Fruit fly (Drosophila melanogaster) whole organism, embryonic: Measurements from ENCODE around the gene MED14.

Source experiments
- Adf1 ChIP-seq: fragments of 200-800 bp; sonication (Bioruptor generic); IDR thresholded peaks from 2 replicates; pipeline ENCODE4 v1.3.6; 2022; ENCODE audit warnings: missing biosample characterization, missing genetic modification characterization
- CG10147 ChIP-seq: fragments of 200-800 bp; sonication (Bioruptor generic); optimal IDR thresholded peaks from 2 replicates; lab custom pipeline; 2019; ENCODE audit warnings: missing biosample characterization, mild to moderate bottlenecking, missing genetic modification characterization, moderate library complexity
- CG10366 ChIP-seq: fragments of 200-800 bp; sonication (Bioruptor generic); IDR thresholded peaks from 2 replicates; pipeline ENCODE4 v1.3.6; 2022; ENCODE audit warnings: missing biosample characterization, missing genetic modification characterization
- CG10543 ChIP-seq: fragments of 200-800 bp; sonication (Bioruptor generic); optimal IDR thresholded peaks from 3 replicates; lab custom pipeline; 2017; ENCODE audit warnings: missing biosample characterization, mild to moderate bottlenecking, missing genetic modification characterization, moderate library complexity
- CG12299 ChIP-seq: fragments of 200-800 bp; sonication (Bioruptor generic); optimal IDR thresholded peaks from 2 replicates; lab custom pipeline; 2018; ENCODE audit warnings: missing biosample characterization, mild to moderate bottlenecking, missing genetic modification characterization
- CG12659 ChIP-seq: fragments of 200-800 bp; sonication (Bioruptor generic); optimal IDR thresholded peaks from 3 replicates; lab custom pipeline; 2017; ENCODE audit warnings: mild to moderate bottlenecking, missing biosample characterization, missing genetic modification reagents, missing genetic modification characterization
- CG13775 ChIP-seq: fragments of 200-800 bp; sonication (Bioruptor generic); optimal IDR thresholded peaks from 3 replicates; lab custom pipeline; 2017; ENCODE audit warnings: missing biosample characterization, mild to moderate bottlenecking, missing genetic modification characterization
- CG14441 ChIP-seq: fragments of 200-800 bp; sonication (Bioruptor generic); IDR thresholded peaks from 2 replicates; pipeline ENCODE4 v1.3.6; 2022; ENCODE audit warnings: missing biosample characterization, missing genetic modification characterization
- CG16815 ChIP-seq: fragments of 200-800 bp; sonication (Bioruptor generic); optimal IDR thresholded peaks from 3 replicates; lab custom pipeline; 2017; ENCODE audit warnings: missing biosample characterization, mild to moderate bottlenecking, missing genetic modification characterization
- CG17385 ChIP-seq: fragments of 200-800 bp; sonication (Bioruptor generic); optimal IDR thresholded peaks from 3 replicates; lab custom pipeline; 2018; ENCODE audit warnings: missing biosample characterization, mild to moderate bottlenecking, missing genetic modification characterization
- CG2116 ChIP-seq: fragments of 200-800 bp; sonication (Bioruptor generic); optimal IDR thresholded peaks from 3 replicates; lab custom pipeline; 2018; ENCODE audit warnings: missing biosample characterization, mild to moderate bottlenecking, missing genetic modification characterization
- CG5953 ChIP-seq: fragments of 200-800 bp; sonication (Bioruptor generic); IDR thresholded peaks from 2 replicates; pipeline ENCODE4 v1.3.6; 2022; ENCODE audit warnings: missing biosample characterization, missing genetic modification characterization
- CG6854 ChIP-seq: fragments of 200-800 bp; sonication (Bioruptor generic); optimal IDR thresholded peaks from 3 replicates; lab custom pipeline; 2017; ENCODE audit warnings: missing biosample characterization, mild to moderate bottlenecking, missing genetic modification characterization
- CG8765 ChIP-seq: fragments of 200-800 bp; sonication (Bioruptor generic); IDR thresholded peaks from 2 replicates; pipeline ENCODE4 v1.3.6; 2022; ENCODE audit warnings: missing biosample characterization, missing genetic modification characterization
- CTCF ChIP-seq: fragments of 200-800 bp; sonication (Bioruptor generic); optimal IDR thresholded peaks from 2 replicates; lab custom pipeline; 2017; ENCODE audit warnings: missing biosample characterization, mild to moderate bottlenecking, missing genetic modification characterization, moderate library complexity
- Dek ChIP-seq: fragments of 200-800 bp; sonication (Bioruptor generic); optimal IDR thresholded peaks from 3 replicates; lab custom pipeline; 2019; ENCODE audit warnings: missing biosample characterization, mild to moderate bottlenecking, missing genetic modification characterization, moderate library complexity
- Dip3 ChIP-seq: fragments of 200-800 bp; sonication (Bioruptor generic); optimal IDR thresholded peaks from 3 replicates; lab custom pipeline; 2016; ENCODE audit warnings: missing biosample characterization, missing genetic modification characterization
- Dp ChIP-seq: fragments of 200-800 bp; sonication (Bioruptor generic); optimal IDR thresholded peaks from 2 replicates; lab custom pipeline; 2018; ENCODE audit warnings: missing biosample characterization, mild to moderate bottlenecking, missing genetic modification characterization, moderate library complexity
- Dref ChIP-seq: fragments of 200-800 bp; sonication (Bioruptor generic); IDR thresholded peaks from 2 replicates; pipeline ENCODE4 v1.3.6; 2022; ENCODE audit warnings: missing biosample characterization, missing genetic modification characterization
- E2f2 ChIP-seq: fragments of 200-800 bp; sonication (Bioruptor generic); IDR thresholded peaks from 2 replicates; pipeline ENCODE4 v1.3.6; 2022; ENCODE audit warnings: missing biosample characterization, missing genetic modification characterization
- Ets65A ChIP-seq: fragments of 200-800 bp; sonication (Bioruptor generic); peaks from one replicate; lab custom pipeline; 2016; ENCODE audit warnings: missing biosample characterization, missing genetic modification characterization
- Hmr ChIP-seq: fragments of 200-800 bp; sonication (Bioruptor generic); optimal IDR thresholded peaks from 3 replicates; lab custom pipeline; 2017; ENCODE audit warnings: mild to moderate bottlenecking, missing biosample characterization, missing genetic modification reagents, missing genetic modification characterization
- Kr ChIP-seq: fragments of 200-800 bp; sonication (Bioruptor generic); optimal IDR thresholded peaks from 2 replicates; lab custom pipeline; 2017; ENCODE audit warnings: missing biosample characterization, mild to moderate bottlenecking, missing genetic modification characterization
- Meics ChIP-seq: fragments of 200-800 bp; sonication (Bioruptor generic); optimal IDR thresholded peaks from 2 replicates; lab custom pipeline; 2017; ENCODE audit warnings: missing biosample characterization, mild to moderate bottlenecking, missing genetic modification characterization
- Neu2 ChIP-seq: fragments of 200-800 bp; sonication (Bioruptor generic); optimal IDR thresholded peaks from 3 replicates; lab custom pipeline; 2016; ENCODE audit warnings: missing biosample characterization, missing genetic modification characterization, borderline replicate concordance
- Nf-YB ChIP-seq: fragments of 200-800 bp; sonication (Bioruptor generic); optimal IDR thresholded peaks from 3 replicates; lab custom pipeline; 2019; ENCODE audit warnings: missing biosample characterization, mild to moderate bottlenecking, missing genetic modification characterization, moderate library complexity
- Tbp ChIP-seq: fragments of >200 bp; optimal IDR thresholded peaks from 2 replicates; lab custom pipeline; 2018; ENCODE audit warnings: missing biosample characterization, missing genetic modification characterization
- YL-1 ChIP-seq: fragments of 200-800 bp; sonication (Bioruptor generic); optimal IDR thresholded peaks from 3 replicates; lab custom pipeline; 2017; ENCODE audit warnings: missing biosample characterization, mild to moderate bottlenecking, missing genetic modification characterization
- ab ChIP-seq: fragments of 200-800 bp; sonication (Bioruptor generic); optimal IDR thresholded peaks from 2 replicates; lab custom pipeline; 2016; ENCODE audit warnings: missing biosample characterization, missing genetic modification characterization
- ase ChIP-seq: fragments of 200-800 bp; sonication (Bioruptor generic); IDR thresholded peaks from 3 replicates; pipeline ENCODE4 v1.3.6; 2022; ENCODE audit warnings: missing biosample characterization, missing genetic modification characterization
- az2 ChIP-seq: fragments of 200-800 bp; sonication (Bioruptor generic); optimal IDR thresholded peaks from 3 replicates; lab custom pipeline; 2016; ENCODE audit warnings: missing biosample characterization, missing genetic modification characterization
- bsh ChIP-seq, 2 experiments: fragments of 200-800 bp; sonication (Bioruptor generic); optimal IDR thresholded peaks; 2 replicates each; lab custom pipeline; 2017 to 2018; ENCODE audit warnings: mild to moderate bottlenecking in 2 of 2, missing biosample characterization in 2 of 2, missing genetic modification characterization in 2 of 2, moderate library complexity in 1 of 2
- chif ChIP-seq, 2 experiments: fragments of 200-800 bp; sonication (Bioruptor generic); optimal IDR thresholded peaks; 3 replicates each; lab custom pipeline; 2016; ENCODE audit warnings: missing biosample characterization in 2 of 2, missing genetic modification characterization in 2 of 2
- chinmo ChIP-seq: fragments of 200-800 bp; sonication (Bioruptor generic); IDR thresholded peaks from 4 replicates; pipeline ENCODE4 v1.3.6; 2022; ENCODE audit warnings: missing biosample characterization, missing genetic modification characterization; ENCODE audit not compliant: partially characterized antibody
- croc ChIP-seq: fragments of 200-800 bp; sonication (Bioruptor generic); conservative IDR thresholded peaks from 3 replicates; pipeline ENCODE4 v1.3.6; 2022; ENCODE audit warnings: missing biosample characterization, missing genetic modification characterization
- crol ChIP-seq: fragments of 200-800 bp; sonication (Bioruptor generic); IDR thresholded peaks from 2 replicates; pipeline ENCODE4 v1.3.6; 2022; ENCODE audit warnings: missing biosample characterization, missing genetic modification characterization
- danr ChIP-seq: fragments of 200-800 bp; sonication (Bioruptor generic); IDR thresholded peaks from 2 replicates; pipeline ENCODE4 v1.3.6; 2022; ENCODE audit warnings: missing biosample characterization, missing genetic modification characterization
- gfzf ChIP-seq: fragments of 200-800 bp; sonication (Bioruptor generic); optimal IDR thresholded peaks from 2 replicates; lab custom pipeline; 2016; ENCODE audit warnings: missing biosample characterization, mild to moderate bottlenecking, missing genetic modification characterization, moderate library complexity
- inv ChIP-seq: fragments of 200-800 bp; sonication (Bioruptor generic); IDR thresholded peaks from 2 replicates; pipeline ENCODE4 v1.3.6; 2022; ENCODE audit warnings: missing biosample characterization, missing genetic modification characterization; ENCODE audit not compliant: partially characterized antibody
- jing ChIP-seq: fragments of 200-800 bp; sonication (Bioruptor generic); optimal IDR thresholded peaks from 2 replicates; lab custom pipeline; 2018; ENCODE audit warnings: missing biosample characterization, mild to moderate bottlenecking, missing genetic modification characterization
- mld ChIP-seq: fragments of 200-800 bp; sonication (Bioruptor generic); IDR thresholded peaks from 3 replicates; pipeline ENCODE4 v1.3.6; 2022; ENCODE audit warnings: missing biosample characterization, missing genetic modification characterization; ENCODE audit not compliant: partially characterized antibody
- nmo ChIP-seq: fragments of 200-800 bp; sonication (Bioruptor generic); optimal IDR thresholded peaks from 2 replicates; lab custom pipeline; 2018; ENCODE audit warnings: missing biosample characterization, mild to moderate bottlenecking, missing genetic modification characterization, moderate library complexity
- oc ChIP-seq: fragments of 200-800 bp; sonication (Bioruptor generic); optimal IDR thresholded peaks from 2 replicates; lab custom pipeline; 2018; ENCODE audit warnings: missing biosample characterization, mild to moderate bottlenecking, missing genetic modification characterization, moderate library complexity
- pzg ChIP-seq: fragments of 200-800 bp; sonication (Bioruptor generic); optimal IDR thresholded peaks from 3 replicates; lab custom pipeline; 2018; ENCODE audit warnings: missing biosample characterization, mild to moderate bottlenecking, missing genetic modification characterization, moderate library complexity
- ranshi ChIP-seq: fragments of 200-800 bp; sonication (Bioruptor generic); IDR thresholded peaks from 2 replicates; pipeline ENCODE4 v1.3.6; 2022; ENCODE audit warnings: missing biosample characterization, missing genetic modification characterization
- run ChIP-seq: fragments of 200-800 bp; sonication (Bioruptor generic); optimal IDR thresholded peaks from 3 replicates; lab custom pipeline; 2018; ENCODE audit warnings: missing biosample characterization, mild to moderate bottlenecking, missing genetic modification characterization
- sens-2 ChIP-seq: fragments of 200-800 bp; sonication (Bioruptor generic); IDR thresholded peaks from 2 replicates; pipeline ENCODE4 v1.3.6; 2022; ENCODE audit warnings: missing biosample characterization, missing genetic modification characterization
- sna ChIP-seq: fragments of 200-800 bp; sonication (Bioruptor generic); IDR thresholded peaks from 2 replicates; pipeline ENCODE4 v1.3.6; 2022; ENCODE audit warnings: missing biosample characterization, missing genetic modification characterization; ENCODE audit not compliant: partially characterized antibody
- sqz ChIP-seq: fragments of 200-800 bp; sonication (Bioruptor generic); optimal IDR thresholded peaks from 3 replicates; lab custom pipeline; 2018; ENCODE audit warnings: missing biosample characterization, mild to moderate bottlenecking, missing genetic modification characterization
- ssp ChIP-seq: fragments of 200-800 bp; sonication (Bioruptor generic); IDR thresholded peaks from 2 replicates; pipeline ENCODE4 v1.3.6; 2022; ENCODE audit warnings: missing biosample characterization, missing genetic modification characterization
- stwl ChIP-seq: fragments of 200-800 bp; sonication (Bioruptor generic); optimal IDR thresholded peaks from 3 replicates; lab custom pipeline; 2018; ENCODE audit warnings: missing biosample characterization, mild to moderate bottlenecking, missing genetic modification characterization, moderate library complexity
- tin ChIP-seq: fragments of 200-800 bp; sonication (Bioruptor generic); optimal IDR thresholded peaks from 3 replicates; lab custom pipeline; 2016; ENCODE audit warnings: missing biosample characterization, missing genetic modification characterization

Gene MED14

dm6 chr3L:593102-593501 is at the start of gene MED14:
TSS of gene MED14 (plus strand) at chr3L:593246.
- peak; percentile 86 for TF ChIP-seq Dref (GFP tag; lab: Robert Waterston, UW)
- TF ChIP-seq croc (GFP tag; lab: Robert Waterston, UW) = no peak
- no peak for TF ChIP-seq CG12299 (tag; lab: Kevin White, UChicago)
- TF ChIP-seq YL-1 (GFP tag; lab: Kevin White, UChicago) = peak; percentile 48
- no peak for TF ChIP-seq Kr
- peak; percentile 34 for TF ChIP-seq nmo (GFP tag; lab: Kevin White, UChicago)
- peak; percentile 74 for TF ChIP-seq gfzf (GFP tag; lab: Kevin White, UChicago)
- TF ChIP-seq CG17385 (GFP tag; lab: Kevin White, UChicago) = no peak
- peak; percentile 94 for TF ChIP-seq crol (GFP tag; lab: Robert Waterston, UW)
- no peak for TF ChIP-seq bsh (GFP tag; optimal IDR thresholded peaks at IDR 0.05; lab: Kevin White, UChicago)
- TF ChIP-seq Dek = no peak
- TF ChIP-seq run = no peak
- TF ChIP-seq Hmr (GFP tag; lab: Kevin White, UChicago) = no peak
- TF ChIP-seq inv = 0 out of 2 replicates have a peak, but pooled peaks have one; percentile 12
- no peak for TF ChIP-seq az2 (GFP tag; lab: Kevin White, UChicago)
- no peak for TF ChIP-seq Dip3 (GFP tag; lab: Kevin White, UChicago)
- TF ChIP-seq Dp = peak; percentile 76
- TF ChIP-seq CG10543 (GFP tag; lab: Kevin White, UChicago) = no peak
- no peak for TF ChIP-seq Ets65A (GFP tag; lab: Kevin White, UChicago)
- TF ChIP-seq CG8765 = no peak
- peak; percentile 34 for TF ChIP-seq CTCF (GFP tag; lab: Kevin White, UChicago)
- TF ChIP-seq CG10366 (GFP tag; lab: Robert Waterston, UW) = no peak
- TF ChIP-seq CG6854 (GFP tag; lab: Kevin White, UChicago) = no peak
- TF ChIP-seq danr (GFP tag; lab: Robert Waterston, UW) = no peak
- TF ChIP-seq CG13775 = no peak
- no peak for TF ChIP-seq oc (tag; lab: Kevin White, UChicago)
- peak; percentile 76 for TF ChIP-seq stwl (tag; lab: Kevin White, UChicago)
- TF ChIP-seq Meics (GFP tag; lab: Kevin White, UChicago) = no peak
- TF ChIP-seq E2f2 (GFP tag; lab: Robert Waterston, UW) = peak; percentile 75
- TF ChIP-seq chinmo (GFP tag; lab: Robert Waterston, UW) = peak; percentile 54; the same call in 1 of the 4 replicates
- TF ChIP-seq CG10147 (GFP tag; lab: Kevin White, UChicago) = no peak
- peak; percentile 70 for TF ChIP-seq pzg (GFP tag; lab: Kevin White, UChicago)
- TF ChIP-seq ase (GFP tag; lab: Robert Waterston, UW) = no peak
- TF ChIP-seq tin (GFP tag; lab: Kevin White, UChicago) = no peak
- TF ChIP-seq chif (GFP tag; optimal IDR thresholded peaks at IDR 0.05; lab: Kevin White, UChicago) = no peak
- TF ChIP-seq ab = no peak
- TF ChIP-seq ssp (GFP tag; lab: Robert Waterston, UW) = no peak
- TF ChIP-seq Nf-YB (GFP tag; lab: Kevin White, UChicago) = no peak
- TF ChIP-seq jing (GFP tag; lab: Kevin White, UChicago) = no peak
- TF ChIP-seq mld = peak; percentile 35; the same call in 1 of the 3 replicates
- peak; percentile 64 for TF ChIP-seq CG2116 (GFP tag; lab: Kevin White, UChicago)
- TF ChIP-seq Neu2 (GFP tag; lab: Kevin White, UChicago) = no peak
- TF ChIP-seq CG12659 = peak; percentile 59
- TF ChIP-seq sqz = no peak
- TF ChIP-seq CG5953 (GFP tag; lab: Robert Waterston, UW) = no peak
- no peak for TF ChIP-seq sens-2 (GFP tag; lab: Robert Waterston, UW)
- peak; percentile 47; the same call in 1 of the 2 replicates for TF ChIP-seq sna (GFP tag; lab: Robert Waterston, UW)
- no peak for TF ChIP-seq Tbp (GFP tag; lab: Kevin White, UChicago)
- TF ChIP-seq Adf1 (GFP tag; lab: Robert Waterston, UW) = peak; percentile 10; the same call in 1 of the 2 replicates
- TF ChIP-seq ranshi (GFP tag; lab: Robert Waterston, UW) = no peak
- no peak for TF ChIP-seq CG16815 (GFP tag; lab: Kevin White, UChicago)
- TF ChIP-seq CG14441 (GFP tag; lab: Robert Waterston, UW) = no peak
